Fruit fly (Drosophila melanogaster): Measurements from ENCODE around the gene CG42680.

- TF ChIP-seq insv (optimal IDR thresholded peaks at IDR 0.05) (no peak), h (optimal IDR thresholded peaks at IDR 0.05) (no peak), Myc (optimal IDR thresholded peaks at IDR 0.05) (no peak), ttk (optimal IDR thresholded peaks at IDR 0.05) (no peak), psq (optimal IDR thresholded peaks at IDR 0.05) (no peak)
Measured at dm6 chr2L:14614897-14615602, 27.0 kb upstream of the CG42680 start, which contains the start of the genes Adh and Adhr.

Measured in Kc167 (cell line).